Fruit fly (Drosophila melanogaster) whole organism, embryonic: ENCODE results near the gene TwdlC.

ENCODE experiments used
- Asciz ChIP-seq: fragments of 200-800 bp; sonication (Bioruptor generic); optimal IDR thresholded peaks from 2 replicates; lab custom pipeline; 2017; ENCODE audit warnings: missing biosample characterization, mild to moderate bottlenecking, missing genetic modification characterization, missing genetic modification reagents
- B-H2 ChIP-seq: fragments of 200-800 bp; sonication (Bioruptor generic); optimal IDR thresholded peaks from 2 replicates; lab custom pipeline; 2018; ENCODE audit warnings: missing biosample characterization, mild to moderate bottlenecking, missing genetic modification characterization
- Blimp-1 ChIP-seq: fragments of 200-800 bp; sonication (Bioruptor generic); optimal IDR thresholded peaks from 3 replicates; lab custom pipeline; 2018; ENCODE audit warnings: missing biosample characterization, missing genetic modification characterization, mild to moderate bottlenecking, moderate library complexity, missing genetic modification reagents
- CG10462 ChIP-seq: fragments of 200-800 bp; sonication (Bioruptor generic); optimal IDR thresholded peaks from 2 replicates; lab custom pipeline; 2016; ENCODE audit warnings: missing biosample characterization, missing genetic modification characterization
- CG10654 ChIP-seq: fragments of 200-800 bp; sonication (Bioruptor generic); optimal IDR thresholded peaks from 2 replicates; lab custom pipeline; 2016; ENCODE audit warnings: missing biosample characterization, missing genetic modification characterization
- CG14441 ChIP-seq: fragments of 200-800 bp; sonication (Bioruptor generic); IDR thresholded peaks from 2 replicates; pipeline ENCODE4 v1.3.6; 2022; ENCODE audit warnings: missing biosample characterization, missing genetic modification characterization
- CG14965 ChIP-seq: fragments of 200-800 bp; sonication (Bioruptor generic); optimal IDR thresholded peaks from 2 replicates; lab custom pipeline; 2016; ENCODE audit warnings: missing biosample characterization, missing genetic modification characterization, borderline replicate concordance
- CG15696 ChIP-seq: fragments of 200-800 bp; sonication (Bioruptor generic); optimal IDR thresholded peaks from 2 replicates; lab custom pipeline; 2019; ENCODE audit warnings: missing biosample characterization, mild to moderate bottlenecking, missing genetic modification characterization, moderate library complexity
- CG17186 ChIP-seq: fragments of 200-800 bp; sonication (Bioruptor generic); optimal IDR thresholded peaks from 3 replicates; lab custom pipeline; 2017; ENCODE audit warnings: missing biosample characterization, missing genetic modification reagents, missing genetic modification characterization
- CG2116 ChIP-seq: fragments of 200-800 bp; sonication (Bioruptor generic); optimal IDR thresholded peaks from 3 replicates; lab custom pipeline; 2018; ENCODE audit warnings: missing biosample characterization, mild to moderate bottlenecking, missing genetic modification characterization
- CG2120 ChIP-seq: fragments of 200-800 bp; sonication (Bioruptor generic); optimal IDR thresholded peaks from 3 replicates; lab custom pipeline; 2016; ENCODE audit warnings: missing biosample characterization, missing genetic modification characterization
- CG30431 ChIP-seq: fragments of 200-800 bp; sonication (Bioruptor generic); optimal IDR thresholded peaks from 2 replicates; lab custom pipeline; 2017; ENCODE audit warnings: missing biosample characterization, missing genetic modification characterization
- CG33557 ChIP-seq: fragments of 200-800 bp; sonication (Bioruptor generic); optimal IDR thresholded peaks from 2 replicates; lab custom pipeline; 2019; ENCODE audit warnings: missing biosample characterization, mild to moderate bottlenecking, missing genetic modification characterization, moderate library complexity
- CG3995 ChIP-seq: fragments of 200-800 bp; sonication (Bioruptor generic); optimal IDR thresholded peaks from 3 replicates; lab custom pipeline; 2016; ENCODE audit warnings: missing biosample characterization, missing genetic modification characterization
- CG4730 ChIP-seq: fragments of 200-800 bp; sonication (Bioruptor generic); IDR thresholded peaks from 2 replicates; pipeline ENCODE4 v1.3.6; 2022; ENCODE audit warnings: missing biosample characterization, missing genetic modification characterization
- CG6254 ChIP-seq: fragments of 200-800 bp; sonication (Bioruptor generic); optimal IDR thresholded peaks from 3 replicates; lab custom pipeline; 2017; ENCODE audit warnings: mild to moderate bottlenecking, missing biosample characterization, missing genetic modification reagents, missing genetic modification characterization
- CG6854 ChIP-seq: fragments of 200-800 bp; sonication (Bioruptor generic); optimal IDR thresholded peaks from 3 replicates; lab custom pipeline; 2017; ENCODE audit warnings: missing biosample characterization, mild to moderate bottlenecking, missing genetic modification characterization
- CG8388 ChIP-seq: fragments of 200-800 bp; sonication (Bioruptor generic); optimal IDR thresholded peaks from 2 replicates; lab custom pipeline; 2019; ENCODE audit warnings: missing biosample characterization, mild to moderate bottlenecking, missing genetic modification characterization, moderate library complexity
- CG9215 ChIP-seq: fragments of 200-800 bp; sonication (Bioruptor generic); IDR thresholded peaks from 2 replicates; pipeline ENCODE4 v1.3.6; 2022; ENCODE audit warnings: missing biosample characterization, missing genetic modification characterization
- CG9609 ChIP-seq: fragments of 200-800 bp; sonication (Bioruptor generic); optimal IDR thresholded peaks from 3 replicates; lab custom pipeline; 2016; ENCODE audit warnings: missing biosample characterization, missing genetic modification characterization
- Chrac-16 ChIP-seq: fragments of 200-800 bp; sonication (Bioruptor generic); optimal IDR thresholded peaks from 3 replicates; lab custom pipeline; 2016; ENCODE audit warnings: missing biosample characterization, missing genetic modification characterization
- D19A ChIP-seq: fragments of 200-800 bp; optimal IDR thresholded peaks from 3 replicates; lab custom pipeline; 2019; ENCODE audit warnings: missing biosample characterization, mild to moderate bottlenecking, missing genetic modification characterization, moderate library complexity
- Dad ChIP-seq: fragments of 200-800 bp; sonication (Bioruptor generic); optimal IDR thresholded peaks from 3 replicates; lab custom pipeline; 2016; ENCODE audit warnings: missing biosample characterization, missing genetic modification characterization
- Eip74EF ChIP-seq, 2 experiments: fragments of 200-800 bp in 1 of 2; fragments of >200 bp in 1 of 2; sonication (Bioruptor generic) in 1 of 2; optimal IDR thresholded peaks; 2 replicates each; lab custom pipeline; 2017 to 2019; ENCODE audit warnings: missing biosample characterization in 2 of 2, missing genetic modification characterization in 2 of 2, mild to moderate bottlenecking in 1 of 2, moderate library complexity in 1 of 2
- Fer1 ChIP-seq: fragments of 200-800 bp; sonication (Bioruptor generic); optimal IDR thresholded peaks from 2 replicates; lab custom pipeline; 2017; ENCODE audit warnings: missing biosample characterization, mild to moderate bottlenecking, missing genetic modification characterization
- Gug ChIP-seq: fragments of 200-800 bp; sonication (Bioruptor generic); IDR thresholded peaks from 4 replicates; pipeline ENCODE4 v1.3.6; 2022; ENCODE audit warnings: missing biosample characterization, missing genetic modification characterization
- HmgZ ChIP-seq: fragments of 200-800 bp; sonication (Bioruptor generic); optimal IDR thresholded peaks from 2 replicates; lab custom pipeline; 2018; ENCODE audit warnings: missing biosample characterization, mild to moderate bottlenecking, missing genetic modification characterization
- Nf-YA ChIP-seq: fragments of 200-800 bp; sonication (Bioruptor generic); IDR thresholded peaks from 2 replicates; pipeline ENCODE4 v1.3.6; 2022; ENCODE audit warnings: missing biosample characterization, missing genetic modification characterization
- Opbp ChIP-seq: fragments of 200-800 bp; sonication (Bioruptor generic); IDR thresholded peaks from 3 replicates; pipeline ENCODE4 v1.3.6; 2022; ENCODE audit warnings: missing biosample characterization, missing genetic modification characterization; ENCODE audit not compliant: partially characterized antibody
- Rx ChIP-seq: fragments of 200-800 bp; sonication (Bioruptor generic); IDR thresholded peaks from 2 replicates; pipeline ENCODE4 v1.3.6; 2022; ENCODE audit warnings: missing biosample characterization, missing genetic modification characterization
- YL-1 ChIP-seq: fragments of 200-800 bp; sonication (Bioruptor generic); optimal IDR thresholded peaks from 3 replicates; lab custom pipeline; 2017; ENCODE audit warnings: missing biosample characterization, mild to moderate bottlenecking, missing genetic modification characterization
- ato ChIP-seq: fragments of 200-800 bp; sonication (Bioruptor generic); IDR thresholded peaks from 2 replicates; pipeline ENCODE4 v1.3.6; 2022; ENCODE audit warnings: missing biosample characterization, missing genetic modification characterization; ENCODE audit not compliant: partially characterized antibody
- bigmax ChIP-seq: fragments of 200-800 bp; sonication (Bioruptor generic); optimal IDR thresholded peaks from 2 replicates; lab custom pipeline; 2018; ENCODE audit warnings: missing biosample characterization, mild to moderate bottlenecking, missing genetic modification characterization
- bsh ChIP-seq, 2 experiments: fragments of 200-800 bp; sonication (Bioruptor generic); optimal IDR thresholded peaks; 2 replicates each; lab custom pipeline; 2017 to 2018; ENCODE audit warnings: mild to moderate bottlenecking in 2 of 2, missing biosample characterization in 2 of 2, missing genetic modification characterization in 2 of 2, moderate library complexity in 1 of 2
- ewg ChIP-seq: fragments of 200-800 bp; sonication (Bioruptor generic); optimal IDR thresholded peaks from 3 replicates; lab custom pipeline; 2017; ENCODE audit warnings: mild to moderate bottlenecking, missing biosample characterization, missing genetic modification reagents, missing genetic modification characterization
- gsb ChIP-seq: fragments of 200-800 bp; sonication (Bioruptor generic); IDR thresholded peaks from 2 replicates; pipeline ENCODE4 v1.3.6; 2022; ENCODE audit warnings: missing biosample characterization, missing genetic modification characterization
- peb ChIP-seq: fragments of 200-800 bp; sonication (Bioruptor generic); IDR thresholded peaks from 2 replicates; pipeline ENCODE4 v1.3.6; 2022; ENCODE audit warnings: missing biosample characterization, missing genetic modification characterization
- prd ChIP-seq, 3 experiments: fragments of >200 bp in 2 of 3; fragments of 200-800 bp in 1 of 3; sonication (Bioruptor generic) in 1 of 3; optimal IDR thresholded peaks in 2 of 3; IDR thresholded peaks in 1 of 3; 2 replicates in 2 of 3; 3 replicates in 1 of 3; pipeline versions ENCODE4 v1.3.6 to Lab custom; 2017 to 2022; ENCODE audit warnings: missing biosample characterization in 1 of 3, missing genetic modification characterization in 1 of 3
- psq ChIP-seq: fragments of 200-800 bp; sonication (Bioruptor generic); optimal IDR thresholded peaks from 2 replicates; lab custom pipeline; 2017; ENCODE audit warnings: missing biosample characterization, missing genetic modification characterization
- ranshi ChIP-seq: fragments of 200-800 bp; sonication (Bioruptor generic); IDR thresholded peaks from 2 replicates; pipeline ENCODE4 v1.3.6; 2022; ENCODE audit warnings: missing biosample characterization, missing genetic modification characterization
- slbo ChIP-seq: fragments of 200-800 bp; sonication (Bioruptor generic); IDR thresholded peaks from 2 replicates; pipeline ENCODE4 v1.3.6; 2022; ENCODE audit warnings: missing biosample characterization, missing genetic modification characterization
- sna ChIP-seq: fragments of 200-800 bp; sonication (Bioruptor generic); IDR thresholded peaks from 2 replicates; pipeline ENCODE4 v1.3.6; 2022; ENCODE audit warnings: missing biosample characterization, missing genetic modification characterization; ENCODE audit not compliant: partially characterized antibody
- tap ChIP-seq: fragments of 200-800 bp; optimal IDR thresholded peaks from 3 replicates; lab custom pipeline; 2019; ENCODE audit warnings: missing biosample characterization, mild to moderate bottlenecking, missing genetic modification characterization, moderate library complexity
- trem ChIP-seq: fragments of 200-800 bp; optimal IDR thresholded peaks from 3 replicates; lab custom pipeline; 2019; ENCODE audit warnings: missing biosample characterization, mild to moderate bottlenecking, missing genetic modification characterization, moderate library complexity
- tup ChIP-seq: fragments of 200-800 bp; sonication (Bioruptor generic); optimal IDR thresholded peaks from 2 replicates; lab custom pipeline; 2016; ENCODE audit warnings: missing biosample characterization, mild to moderate bottlenecking, missing genetic modification characterization, moderate library complexity
- vnd ChIP-seq: fragments of 200-800 bp; sonication (Bioruptor generic); IDR thresholded peaks from 3 replicates; pipeline ENCODE4 v1.3.6; 2022; ENCODE audit warnings: missing biosample characterization, missing genetic modification characterization; ENCODE audit not compliant: partially characterized antibody
- zen2 ChIP-seq: fragments of 200-800 bp; sonication (Bioruptor generic); IDR thresholded peaks from 3 replicates; pipeline ENCODE4 v1.3.6; 2022; ENCODE audit warnings: missing biosample characterization, missing genetic modification characterization; ENCODE audit not compliant: partially characterized antibody
- zfh2 ChIP-seq: fragments of 200-800 bp; sonication (Bioruptor generic); optimal IDR thresholded peaks from 2 replicates; lab custom pipeline; 2016; ENCODE audit warnings: missing biosample characterization, missing genetic modification characterization

Gene TwdlC

DNA sequence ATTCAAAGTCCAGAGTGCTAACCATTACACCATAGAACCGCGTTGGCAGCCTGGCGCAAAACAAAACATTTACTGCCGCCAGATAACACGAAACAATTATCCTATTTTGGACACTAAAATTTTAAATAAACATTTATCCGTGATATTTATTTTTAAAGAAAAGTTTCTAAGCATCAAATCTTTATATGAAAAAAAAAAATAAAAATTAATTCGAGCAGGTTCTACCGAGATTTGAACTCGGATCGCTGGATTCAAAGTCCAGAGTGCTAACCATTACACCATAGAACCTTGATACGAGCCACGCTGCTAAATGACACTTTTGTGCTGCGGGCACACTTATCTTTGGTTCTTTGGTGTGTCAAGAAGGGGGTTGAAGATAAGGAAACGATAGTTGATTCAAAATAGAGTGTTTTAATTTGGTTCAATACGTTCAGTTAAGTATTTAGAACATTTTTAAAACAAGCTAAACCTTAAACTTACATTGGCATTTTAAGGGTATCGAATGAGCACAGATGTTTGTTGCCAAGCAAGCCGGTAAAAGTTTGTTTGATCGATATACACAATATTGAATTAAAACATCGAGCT, 47.2 kb upstream of the TwdlC start, which contains the start of gene Spag1 (continued):
- TF ChIP-seq trem (tag; lab: Kevin White, UChicago): peak; percentile 15
- peak; percentile 43 for TF ChIP-seq CG6854
- peak; percentile 14 for TF ChIP-seq CG8388 (GFP tag; lab: Kevin White, UChicago)
- TF ChIP-seq Rx: no peak
- no peak for TF ChIP-seq HmgZ (tag; lab: Kevin White, UChicago)
- TF ChIP-seq bigmax (GFP tag; lab: Kevin White, UChicago): no peak
- TF ChIP-seq zen2: no peak; the same call in 2 of the 3 replicates
- TF ChIP-seq Asciz (GFP tag; lab: Kevin White, UChicago): no peak
- TF ChIP-seq CG9215 (GFP tag; lab: Robert Waterston, UW): no peak
- TF ChIP-seq ewg (GFP tag; lab: Kevin White, UChicago): no peak
- TF ChIP-seq sna: peak; percentile 65
- TF ChIP-seq CG17186 (GFP tag; lab: Kevin White, UChicago): no peak
- TF ChIP-seq bsh (GFP tag; optimal IDR thresholded peaks at IDR 0.05; lab: Kevin White, UChicago): peak in 1 of 2 experiments; percentile 18
- no peak for TF ChIP-seq tup
- TF ChIP-seq CG15696 (tag; lab: Kevin White, UChicago): no peak
- peak; percentile 52 for TF ChIP-seq CG6254
- no peak for TF ChIP-seq zfh2 (GFP tag; lab: Kevin White, UChicago)
- no peak for TF ChIP-seq CG2120 (GFP tag; lab: Kevin White, UChicago)
- TF ChIP-seq CG10462 (GFP tag; lab: Kevin White, UChicago): no peak
- TF ChIP-seq D19A (tag; lab: Kevin White, UChicago): no peak
- TF ChIP-seq prd (optimal IDR thresholded peaks at IDR 0.05; lab: Kevin White, UChicago): no peak
- no peak for TF ChIP-seq prd (GFP tag; IDR thresholded peaks at IDR 0.05; lab: Robert Waterston, UW)
- no peak for TF ChIP-seq CG14441 (GFP tag; lab: Robert Waterston, UW)
- no peak for TF ChIP-seq CG4730 (GFP tag; lab: Robert Waterston, UW)
- TF ChIP-seq ato: peak; percentile 74; the same call in 1 of the 2 replicates
- TF ChIP-seq YL-1 (GFP tag; lab: Kevin White, UChicago): no peak
- no peak for TF ChIP-seq gsb (GFP tag; lab: Robert Waterston, UW)

- TF ChIP-seq CG30431 (GFP tag; lab: Kevin White, UChicago) (no peak), CG9609 (no peak), vnd (GFP tag; lab: Robert Waterston, UW) (no peak), Chrac-16 (GFP tag; lab: Kevin White, UChicago) (peak; percentile 6), psq (GFP tag; lab: Kevin White, UChicago) (no peak), Gug (GFP tag; lab: Robert Waterston, UW) (no peak), peb (GFP tag; lab: Robert Waterston, UW) (no peak), slbo (peak; percentile 42), prd (optimal IDR thresholded peaks at IDR 0.05; lab: Kevin White, UChicago) (no peak), prd (GFP tag; IDR thresholded peaks at IDR 0.05; lab: Robert Waterston, UW) (no peak), CG3995 (GFP tag; lab: Kevin White, UChicago) (peak; percentile 7), CG33557 (GFP tag; lab: Kevin White, UChicago) (no peak), CG2116 (GFP tag; lab: Kevin White, UChicago) (no peak), Dad (GFP tag; lab: Kevin White, UChicago) (no peak), B-H2 (GFP tag; lab: Kevin White, UChicago) (no peak), CG10654 (no peak), CG14965 (GFP tag; lab: Kevin White, UChicago) (no peak), Opbp (GFP tag; lab: Robert Waterston, UW) (no peak), Eip74EF (GFP tag; optimal IDR thresholded peaks at IDR 0.05; lab: Kevin White, UChicago) (no peak), tap (no peak), Blimp-1 (GFP tag; lab: Kevin White, UChicago) (no peak), ranshi (no peak), Nf-YA (GFP tag; lab: Robert Waterston, UW) (no peak), Fer1 (peak; percentile 40)
Observed at dm6 chr3R:26952200-26952856, 42.3 kb upstream of the TwdlC start.
